Worm (Caenorhabditis elegans) whole organism, L1 larva: ENCODE results near the gene odr-1.

ENCODE experiments used
- alr-1 ChIP-seq: fragments of 200-800 bp; sonication (Bioruptor generic); optimal IDR thresholded peaks from 2 replicates; lab custom pipeline; 2018; ENCODE audit warnings: borderline replicate concordance, mild to moderate bottlenecking, missing genetic modification characterization, missing compliant biosample characterization
- ama-1 ChIP-seq: fragments of 150-350 bp; optimal IDR thresholded peaks from 2 replicates; lab custom pipeline; 2014
- elt-2 ChIP-seq: sonication (generic microtip); optimal IDR thresholded peaks from 2 replicates; lab custom pipeline; 2016; ENCODE audit warnings: missing genetic modification characterization, mild to moderate bottlenecking, inconsistent platforms, missing compliant biosample characterization, missing genetic modification reagents
- fkh-8 ChIP-seq: sonication (generic microtip); optimal IDR thresholded peaks from 2 replicates; lab custom pipeline; 2016; ENCODE audit warnings: mild to moderate bottlenecking, missing genetic modification characterization, missing compliant biosample characterization
- hpl-2 ChIP-seq: fragments of 150-350 bp; optimal IDR thresholded peaks from 2 replicates; lab custom pipeline; 2014; ENCODE audit warnings: missing biosample characterization, missing genetic modification reagents, missing genetic modification characterization
- nhr-12 ChIP-seq: sonication (generic microtip); optimal IDR thresholded peaks from 2 replicates; lab custom pipeline; 2017; ENCODE audit warnings: missing biosample characterization, missing genetic modification characterization
- nhr-237 ChIP-seq: fragments of 150-350 bp; optimal IDR thresholded peaks from 2 replicates; lab custom pipeline; 2014; ENCODE audit warnings: missing biosample characterization, missing genetic modification characterization
- nhr-77 ChIP-seq: fragments of 150-350 bp; optimal IDR thresholded peaks from 2 replicates; lab custom pipeline; 2014; ENCODE audit warnings: missing biosample characterization, missing genetic modification characterization
- snpc-4 ChIP-seq: fragments of 150-350 bp; optimal IDR thresholded peaks from 2 replicates; lab custom pipeline; 2014; ENCODE audit warnings: missing biosample characterization, missing genetic modification characterization
- tbx-2 ChIP-seq: sonication (generic microtip); optimal IDR thresholded peaks from 2 replicates; lab custom pipeline; 2016; ENCODE audit warnings: missing genetic modification characterization, missing compliant biosample characterization
- unc-130 ChIP-seq: fragments of 150-350 bp; optimal IDR thresholded peaks from 2 replicates; lab custom pipeline; 2017; ENCODE audit warnings: missing biosample characterization, missing genetic modification characterization, inconsistent platforms
- unc-62 ChIP-seq: fragments of 150-350 bp; optimal IDR thresholded peaks from 2 replicates; lab custom pipeline; 2014; ENCODE audit warnings: missing biosample characterization, missing genetic modification reagents, missing genetic modification characterization

DNA sequence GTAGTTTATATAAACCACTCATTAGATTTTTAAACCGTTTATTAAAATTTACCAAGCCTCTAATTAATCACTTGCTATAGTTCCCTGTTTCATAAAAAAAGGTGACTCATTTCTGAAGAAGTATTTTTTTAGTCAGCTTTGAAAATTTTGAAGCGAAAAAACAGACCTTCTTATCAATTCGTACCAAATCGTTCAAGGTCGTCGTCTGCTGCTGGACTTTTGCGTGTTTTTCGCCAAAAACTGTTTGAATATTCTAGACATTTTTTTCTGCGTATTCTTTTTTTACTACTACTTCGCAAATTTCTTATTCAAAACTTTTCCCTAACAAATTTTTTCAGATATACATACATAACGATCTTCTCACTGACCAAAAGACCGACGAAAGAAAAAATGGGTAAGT is 8.6 kb downstream of the odr-1 start, which contains the start of gene cah-4:
- TF ChIP-seq nhr-77 (tag; lab: Kevin White, UChicago) (no peak), nhr-12 (tag; lab: Kevin White, UChicago) (no peak), elt-2 (tag; lab: Kevin White, UChicago) (no peak), unc-62 (GFP tag; lab: Kevin White, UChicago) (no peak), hpl-2 (no peak), unc-130 (no peak), tbx-2 (tag; lab: Kevin White, UChicago) (no peak), snpc-4 (tag; lab: Kevin White, UChicago) (no peak), nhr-237 (tag; lab: Kevin White, UChicago) (no peak), alr-1 (tag; lab: Kevin White, UChicago) (no peak), fkh-8 (no peak), ama-1 (lab: Kevin White, UChicago) (peak; percentile 35)
